In the genomic region with DNA sequence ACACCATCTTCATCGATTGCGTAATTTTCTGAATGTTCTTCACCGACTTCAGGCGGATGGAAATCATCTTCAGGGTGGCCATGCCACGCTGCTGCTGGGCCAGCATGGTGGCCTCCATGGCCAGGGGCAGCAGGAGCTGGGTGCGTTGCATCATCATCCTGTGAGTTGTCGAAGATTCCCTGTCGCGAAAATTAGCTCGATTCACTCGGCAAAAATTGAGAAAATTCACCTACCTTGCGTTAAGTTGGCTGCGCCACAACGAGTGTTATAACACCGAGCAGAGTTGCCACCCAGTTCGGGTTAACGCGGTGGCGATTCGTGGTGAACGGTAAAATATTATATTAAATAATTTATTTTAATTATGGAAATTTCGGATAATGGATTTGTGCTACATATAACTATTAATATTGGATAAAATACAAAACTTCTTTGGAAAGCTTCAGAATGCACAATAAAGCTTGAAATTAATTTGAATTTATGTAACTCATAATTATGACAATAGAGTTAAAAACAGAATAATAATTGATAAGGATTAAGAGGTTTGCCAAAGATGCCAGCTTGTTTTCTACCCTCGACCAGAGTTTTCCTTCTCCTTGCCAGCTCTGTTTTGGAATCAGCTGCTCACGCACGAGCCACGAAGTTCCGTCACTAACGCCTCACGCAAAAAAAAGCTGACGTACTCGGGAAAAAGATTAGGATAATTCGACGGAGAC, we compare ENCODE assay signal across 5 fruit fly cellular contexts.
TF ChIP-seq lines count a peak whose summit lies in the region.

A gene (minus strand): TSS at position 573 of the 713 bp plus-strand sequence.
A gene (plus strand): TSS at position 629 of the 713 bp plus-strand sequence.

- TF ChIP-seq CTCF in whole organism, embryonic (GFP tag; optimal IDR thresholded peaks at IDR 0.05; lab: Kevin White, UChicago), result peak; percentile 9

TF ChIP-seq in whole organism, adult, 20 proteins besides CTCF, POLR2A, EP300 and RAD21:
- TF ChIP-seq bab1 (GFP tag; optimal IDR thresholded peaks at IDR 0.05; lab: Kevin White, UChicago) (peak; percentile 22), toe (GFP tag; optimal IDR thresholded peaks at IDR 0.05; lab: Kevin White, UChicago) (no peak), tj (GFP tag; optimal IDR thresholded peaks at IDR 0.05; lab: Kevin White, UChicago) (peak; percentile 91), Clk (GFP tag; optimal IDR thresholded peaks at IDR 0.05; lab: Kevin White, UChicago) (no peak), CG14711 (tag; optimal IDR thresholded peaks at IDR 0.05; lab: Kevin White, UChicago) (peak; percentile 82), CG7101 (tag; optimal IDR thresholded peaks at IDR 0.05; lab: Kevin White, UChicago) (peak; percentile 64), Mnt (GFP tag; optimal IDR thresholded peaks at IDR 0.05; lab: Kevin White, UChicago) (peak; percentile 52), cnc (optimal IDR thresholded peaks at IDR 0.05; lab: Kevin White, UChicago) (no peak), pad (GFP tag; optimal IDR thresholded peaks at IDR 0.05; lab: Kevin White, UChicago) (peak; percentile 35), CG11617 (GFP tag; optimal IDR thresholded peaks at IDR 0.05; lab: Kevin White, UChicago) (peak; percentile 55), CG7045 (GFP tag; optimal IDR thresholded peaks at IDR 0.05; lab: Kevin White, UChicago) (peak; percentile 28), CG12768 (GFP tag; optimal IDR thresholded peaks at IDR 0.05; lab: Kevin White, UChicago) (no peak), ovo (GFP tag; optimal IDR thresholded peaks at IDR 0.05; lab: Kevin White, UChicago) (peak; percentile 57)
TF ChIP-seq in whole organism, adult: peak in this region for 9.

TF ChIP-seq in whole organism, embryonic, 481 proteins besides CTCF, POLR2A, EP300 and RAD21 (continues in another document):
- TF ChIP-seq mld (GFP tag; IDR thresholded peaks at IDR 0.05; lab: Robert Waterston, UW; ENCODE audit: partially characterized antibody) (0 out of 3 replicates have a peak, but pooled peaks have one; percentile 36), CG10366 (GFP tag; IDR thresholded peaks at IDR 0.05; lab: Robert Waterston, UW) (peak; percentile 35; the same call in 1 of the 2 replicates), z (GFP tag; IDR thresholded peaks at IDR 0.05; lab: Robert Waterston, UW) (no peak), nerfin-2 (GFP tag; IDR thresholded peaks at IDR 0.05; lab: Robert Waterston, UW; ENCODE audit: partially characterized antibody) (0 out of 2 replicates have a peak, but pooled peaks have one; percentile 30), Ets65A (GFP tag; lab: Kevin White, UChicago) (peak; percentile 31), hb (GFP tag; IDR thresholded peaks at IDR 0.05; lab: Robert Waterston, UW; ENCODE audit: partially characterized antibody) (peak; percentile 49; the same call in 1 of the 3 replicates), CG8924 (tag; optimal IDR thresholded peaks at IDR 0.05; lab: Kevin White, UChicago) (peak; percentile 57), zen2 (GFP tag; IDR thresholded peaks at IDR 0.05; lab: Robert Waterston, UW; ENCODE audit: partially characterized antibody) (peak; percentile 60; the same call in 2 of the 3 replicates), CG14860 (GFP tag; IDR thresholded peaks at IDR 0.05; lab: Robert Waterston, UW; ENCODE audit: partially characterized antibody) (peak; percentile 22; the same call in 1 of the 3 replicates), row (GFP tag; IDR thresholded peaks at IDR 0.05; lab: Robert Waterston, UW) (peak; percentile 86), ATbp (GFP tag; optimal IDR thresholded peaks at IDR 0.05; lab: Kevin White, UChicago) (peak; percentile 4), CG30020 (tag; optimal IDR thresholded peaks at IDR 0.05; lab: Kevin White, UChicago) (peak; percentile 42), CG15601 (tag; optimal IDR thresholded peaks at IDR 0.05; lab: Kevin White, UChicago) (peak; percentile 57), CG1233 (GFP tag; optimal IDR thresholded peaks at IDR 0.05; lab: Kevin White, UChicago) (peak; percentile 24)

TF ChIP-seq in whole organism, prepupa, 60 proteins besides CTCF, POLR2A, EP300 and RAD21 (continues in another document):
- no peak for TF ChIP-seq CG8319 (GFP tag; optimal IDR thresholded peaks at IDR 0.05; lab: Kevin White, UChicago)
- no peak for TF ChIP-seq Sox102F (GFP tag; optimal IDR thresholded peaks at IDR 0.05; lab: Kevin White, UChicago)
- TF ChIP-seq eg (GFP tag; IDR thresholded peaks at IDR 0.05; lab: Robert Waterston, UW), result 0 out of 3 replicates have a peak, but pooled peaks have one; percentile 19
- no peak for TF ChIP-seq CG11294 (GFP tag; IDR thresholded peaks at IDR 0.05; lab: Robert Waterston, UW)
- TF ChIP-seq OdsH (GFP tag; optimal IDR thresholded peaks at IDR 0.05; lab: Kevin White, UChicago), result no peak
- TF ChIP-seq CG3919 (GFP tag; optimal IDR thresholded peaks at IDR 0.05; lab: Kevin White, UChicago), result no peak
- peak; percentile 36 for TF ChIP-seq CG3032 (tag; optimal IDR thresholded peaks at IDR 0.05; lab: Kevin White, UChicago)
- no peak for TF ChIP-seq CG6792 (GFP tag; optimal IDR thresholded peaks at IDR 0.05; lab: Kevin White, UChicago)
- TF ChIP-seq CG9139 (GFP tag; optimal IDR thresholded peaks at IDR 0.05; lab: Kevin White, UChicago), result no peak
- TF ChIP-seq Blimp-1 (GFP tag; optimal IDR thresholded peaks at IDR 0.05; lab: Kevin White, UChicago), result no peak
- TF ChIP-seq CG16779 (tag; optimal IDR thresholded peaks at IDR 0.05; lab: Kevin White, UChicago), result no peak
- TF ChIP-seq CG1621 (tag; optimal IDR thresholded peaks at IDR 0.05; lab: Kevin White, UChicago), result no peak
- TF ChIP-seq dac (GFP tag; optimal IDR thresholded peaks at IDR 0.05; lab: Kevin White, UChicago), result no peak
- TF ChIP-seq Hr39 (GFP tag; optimal IDR thresholded peaks at IDR 0.05; lab: Kevin White, UChicago), result no peak
- peak; percentile 24 for TF ChIP-seq CG6854 (GFP tag; optimal IDR thresholded peaks at IDR 0.05; lab: Kevin White, UChicago)
- peak; percentile 5 for TF ChIP-seq Eip78C (GFP tag; lab: Kevin White, UChicago)
- no peak for TF ChIP-seq CG8632 (GFP tag; optimal IDR thresholded peaks at IDR 0.05; lab: Kevin White, UChicago)
- TF ChIP-seq CG10669 (GFP tag; optimal IDR thresholded peaks at IDR 0.05; lab: Kevin White, UChicago), result no peak
- no peak for TF ChIP-seq Sox15 (GFP tag; optimal IDR thresholded peaks at IDR 0.05; lab: Kevin White, UChicago)

TF ChIP-seq in whole organism, pupa, 21 proteins besides CTCF, POLR2A, EP300 and RAD21:
- TF ChIP-seq Ets98B (GFP tag; IDR thresholded peaks at IDR 0.05; lab: Robert Waterston, UW) (no peak), EcR (GFP tag; optimal IDR thresholded peaks at IDR 0.05; lab: Kevin White, UChicago) (no peak), CG13204 (GFP tag; optimal IDR thresholded peaks at IDR 0.05; lab: Kevin White, UChicago) (no peak), CG4496 (GFP tag; IDR thresholded peaks at IDR 0.05; lab: Robert Waterston, UW) (0 out of 3 replicates have a peak, but pooled peaks have one; percentile 27), Snoo (tag; optimal IDR thresholded peaks at IDR 0.05; lab: Kevin White, UChicago) (peak; percentile 39), CG15710 (tag; optimal IDR thresholded peaks at IDR 0.05; lab: Kevin White, UChicago) (peak; percentile 45)

TF ChIP-seq in whole organism, wandering third instar larva, 38 proteins besides CTCF, POLR2A, EP300 and RAD21:
- TF ChIP-seq jim (GFP tag; optimal IDR thresholded peaks at IDR 0.05; lab: Kevin White, UChicago) (no peak), tai (GFP tag; optimal IDR thresholded peaks at IDR 0.05; lab: Kevin White, UChicago) (no peak), Rel (GFP tag; optimal IDR thresholded peaks at IDR 0.05; lab: Kevin White, UChicago) (no peak), Rel (tag; optimal IDR thresholded peaks at IDR 0.05; lab: Kevin White, UChicago) (peak; percentile 76), psq (GFP tag; optimal IDR thresholded peaks at IDR 0.05; lab: Kevin White, UChicago) (peak; percentile 35), Dfd (GFP tag; optimal IDR thresholded peaks at IDR 0.05; lab: Kevin White, UChicago) (no peak), OdsH (GFP tag; optimal IDR thresholded peaks at IDR 0.05; lab: Kevin White, UChicago) (no peak), Myc (optimal IDR thresholded peaks at IDR 0.05; lab: Kevin White, UChicago) (peak; percentile 30), Hr78 (GFP tag; optimal IDR thresholded peaks at IDR 0.05; lab: Kevin White, UChicago) (no peak), CG9705 (GFP tag; optimal IDR thresholded peaks at IDR 0.05; lab: Kevin White, UChicago) (peak; percentile 10), HLH106 (tag; optimal IDR thresholded peaks at IDR 0.05; lab: Kevin White, UChicago) (peak; percentile 61), Sp1 (GFP tag; optimal IDR thresholded peaks at IDR 0.05; lab: Kevin White, UChicago) (peak; percentile 38), rgr (GFP tag; optimal IDR thresholded peaks at IDR 0.05; lab: Kevin White, UChicago) (peak; percentile 39)
